Worm (Caenorhabditis elegans): ENCODE results near the gene scl-8.

ce11 chrIV:13029674-13030466 lies 41.7 kb upstream of the scl-8 start:
- TF ChIP-seq daf-12 (tag; optimal IDR thresholded peaks at IDR 0.05) (no peak), fos-1 (tag; optimal IDR thresholded peaks at IDR 0.05) (no peak)

Measured in whole organism, L3 larva.